Worm (Caenorhabditis elegans) whole organism, early embryonic: ENCODE measurements around the gene dct-14.

ENCODE experiments used
- B0310.2 ChIP-seq: sonication (generic microtip); optimal IDR thresholded peaks from 2 replicates; lab custom pipeline; 2016; ENCODE audit warnings: mild to moderate bottlenecking, missing genetic modification characterization, missing compliant biosample characterization
- F13C5.2 ChIP-seq: sonication (generic microtip); optimal IDR thresholded peaks from 2 replicates; lab custom pipeline; 2017; ENCODE audit warnings: mild to moderate bottlenecking, missing genetic modification characterization, inconsistent platforms, missing compliant biosample characterization
- ama-1 ChIP-seq: fragments of 150-350 bp; optimal IDR thresholded peaks from 2 replicates; lab custom pipeline; 2014
- ceh-13 ChIP-seq: fragments of 200-800 bp; sonication (Bioruptor generic); optimal IDR thresholded peaks from 2 replicates; lab custom pipeline; 2018; ENCODE audit warnings: mild to moderate bottlenecking, missing genetic modification characterization, missing compliant biosample characterization
- ceh-36 ChIP-seq: sonication (generic microtip); optimal IDR thresholded peaks from 2 replicates; lab custom pipeline; 2016; ENCODE audit warnings: missing genetic modification characterization, inconsistent platforms, missing compliant biosample characterization
- ets-7 ChIP-seq: sonication (generic microtip); optimal IDR thresholded peaks from 2 replicates; lab custom pipeline; 2016; ENCODE audit warnings: missing genotype, missing genetic modification characterization, missing compliant biosample characterization
- flt-1 ChIP-seq: fragments of 200-800 bp; sonication (Bioruptor generic); IDR thresholded peaks from 2 replicates; pipeline ENCODE4 v1.3.6; 2022; ENCODE audit warnings: missing genetic modification characterization, missing compliant biosample characterization
- hmg-4 ChIP-seq: fragments of 200-800 bp; sonication (Bioruptor generic); optimal IDR thresholded peaks from 2 replicates; lab custom pipeline; 2018; ENCODE audit warnings: mild to moderate bottlenecking, missing genetic modification characterization, missing compliant biosample characterization
- pes-1 ChIP-seq: fragments of 200-800 bp; sonication (Bioruptor generic); IDR thresholded peaks from 2 replicates; pipeline ENCODE4 v1.3.6; 2022; ENCODE audit warnings: missing genetic modification reagents, missing genetic modification characterization, missing compliant biosample characterization
- scrt-1 ChIP-seq: fragments of 200-800 bp; sonication (Bioruptor generic); IDR thresholded peaks from 2 replicates; pipeline ENCODE4 v1.3.6; 2022; ENCODE audit warnings: missing genetic modification characterization, missing compliant biosample characterization
- sea-1 ChIP-seq: fragments of 200-800 bp; sonication (Bioruptor generic); conservative IDR thresholded peaks from 2 replicates; pipeline ENCODE4 v1.3.6; 2022; ENCODE audit warnings: missing genetic modification characterization, missing compliant biosample characterization
- tbx-11 ChIP-seq: fragments of 200-800 bp; sonication (Bioruptor generic); IDR thresholded peaks from 2 replicates; pipeline ENCODE4 v1.3.6; 2022; ENCODE audit warnings: missing genetic modification characterization, missing compliant biosample characterization

Gene dct-14

ce11 chrV:20455637-20456036 is 44.7 kb downstream of the dct-14 start:
- TF ChIP-seq F13C5.2 (tag; lab: Kevin White, UChicago) (peak; percentile 12), scrt-1 (GFP tag; lab: Robert Waterston, UW) (peak; percentile 54; the same call in 1 of the 2 replicates), hmg-4 (GFP tag; lab: Kevin White, UChicago) (peak; percentile 58), B0310.2 (tag; lab: Kevin White, UChicago) (no peak)

ce11 chrV:20453811-20454210 is 46.5 kb downstream of the dct-14 start, which contains the start of gene srd-70:
Gene srd-70, plus strand, starts transcription at chrV:20454111.
- TF ChIP-seq ceh-36 (tag; lab: Kevin White, UChicago) (no peak), sea-1 (GFP tag; lab: Robert Waterston, UW) (no peak), scrt-1 (GFP tag; lab: Robert Waterston, UW) (no peak), ets-7 (no peak), ama-1 (no peak), pes-1 (GFP tag; lab: Robert Waterston, UW) (no peak)

- TF ChIP-seq ceh-13 (GFP tag; lab: Kevin White, UChicago) (no peak), pes-1 (GFP tag; lab: Robert Waterston, UW) (no peak), F13C5.2 (tag; lab: Kevin White, UChicago) (no peak), sea-1 (GFP tag; lab: Robert Waterston, UW) (no peak), flt-1 (GFP tag; lab: Robert Waterston, UW) (no peak), tbx-11 (GFP tag; lab: Robert Waterston, UW) (no peak)
Observed at ce11 chrV:20453084-20453483, 47.2 kb downstream of the dct-14 start, which contains the start of gene F48F5.6. Gene F48F5.6, minus strand, starts transcription at chrV:20453184.

- TF ChIP-seq scrt-1 (GFP tag; lab: Robert Waterston, UW) (no peak), F13C5.2 (tag; lab: Kevin White, UChicago) (no peak), flt-1 (GFP tag; lab: Robert Waterston, UW) (no peak)
Observed at ce11 chrV:20451793-20452192, 48.5 kb downstream of the dct-14 start.
